Worm (Caenorhabditis elegans): ENCODE results near the gene cyp-13A10.

cyp-13A10 gene

DNA sequence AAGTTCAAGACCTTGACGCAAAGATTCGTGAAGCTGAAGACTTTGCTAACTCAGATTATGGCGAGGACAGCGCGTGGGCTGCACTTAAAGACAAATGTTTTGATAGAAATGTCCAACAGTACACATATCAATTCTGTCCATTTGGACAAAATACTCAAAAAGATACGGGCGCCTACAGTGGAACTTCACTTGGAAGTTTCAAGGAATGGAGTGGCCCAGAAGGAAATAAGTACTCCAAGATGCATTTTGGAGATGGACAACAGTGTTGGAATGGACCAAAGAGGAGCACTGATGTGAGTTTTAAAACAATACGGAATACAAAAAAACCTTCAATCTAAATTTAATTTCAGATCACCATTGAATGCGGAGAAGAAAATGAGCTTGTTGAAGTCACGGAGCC is 36.8 kb downstream of the cyp-13A10 start:
- TF ChIP-seq fkh-3 (tag; optimal IDR thresholded peaks at IDR 0.05), result no peak
- no peak for TF ChIP-seq attf-5 (GFP tag; optimal IDR thresholded peaks at IDR 0.05)
- no peak for TF ChIP-seq ama-1 (optimal IDR thresholded peaks at IDR 0.05)
- no peak for TF ChIP-seq ama-1 (GFP tag; optimal IDR thresholded peaks at IDR 0.05)
- no peak for TF ChIP-seq ztf-22 (GFP tag; optimal IDR thresholded peaks at IDR 0.05)
- TF ChIP-seq ceh-27 (GFP tag; optimal IDR thresholded peaks at IDR 0.05), result no peak
- no peak for TF ChIP-seq T26A5.8 (tag; optimal IDR thresholded peaks at IDR 0.05)
- no peak for TF ChIP-seq C06A6.2 (GFP tag; conservative IDR thresholded peaks at IDR 0.05)
- no peak for TF ChIP-seq pha-4 (tag; optimal IDR thresholded peaks at IDR 0.05)
- no peak for TF ChIP-seq mes-4 (tag; optimal IDR thresholded peaks at IDR 0.05)
- TF ChIP-seq snpc-4 (GFP tag; optimal IDR thresholded peaks at IDR 0.05), result no peak
- TF ChIP-seq snpc-4 (tag; optimal IDR thresholded peaks at IDR 0.05), result no peak
- TF ChIP-seq unc-130 (GFP tag; optimal IDR thresholded peaks at IDR 0.05), result no peak
- no peak for TF ChIP-seq cebp-1 (GFP tag; IDR thresholded peaks at IDR 0.05)
- TF ChIP-seq cebp-1 (tag; optimal IDR thresholded peaks at IDR 0.05), result no peak
- TF ChIP-seq chd-7 (tag; optimal IDR thresholded peaks at IDR 0.05), result no peak
- TF ChIP-seq ZK185.1 (tag; optimal IDR thresholded peaks at IDR 0.05; ENCODE audit: poor library complexity, severe bottlenecking), result no peak
- TF ChIP-seq sdz-38 (tag; optimal IDR thresholded peaks at IDR 0.05), result no peak
- no peak for TF ChIP-seq madf-6 (GFP tag; IDR thresholded peaks at IDR 0.05)
- TF ChIP-seq egl-44 (GFP tag; IDR thresholded peaks at IDR 0.05), result no peak

DNA sequence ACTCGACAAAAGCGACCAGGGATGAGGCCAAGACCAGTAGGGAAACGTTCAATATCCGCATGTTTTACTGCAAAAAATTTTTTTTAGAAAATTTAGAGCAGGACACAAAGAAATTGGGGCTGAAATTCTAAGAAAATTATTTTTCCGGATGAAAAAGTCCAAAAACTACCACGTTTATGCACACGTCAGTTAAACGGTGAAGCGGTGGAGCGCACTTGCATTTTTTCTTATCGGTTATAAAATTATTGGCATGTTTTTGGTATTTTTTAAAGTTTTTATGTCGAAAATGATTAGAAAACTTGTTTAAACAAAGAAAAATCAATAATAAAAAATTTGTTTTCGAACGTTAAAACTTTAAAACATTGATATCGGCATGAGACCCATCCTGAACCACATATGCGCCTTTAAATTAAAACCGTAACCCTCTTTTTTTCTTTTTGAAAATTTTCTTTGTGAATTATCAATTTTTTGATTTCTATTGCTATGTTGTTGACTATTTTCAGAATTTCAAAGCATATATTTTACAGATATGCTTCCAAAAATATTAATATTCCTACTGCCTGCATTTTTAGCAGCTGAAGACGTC is 38.5 kb downstream of the cyp-13A10 start, which contains the start of the genes dnj-20 and ZK1307.8:
TSS of gene dnj-20 (minus strand) at position 67 of the 586 bp plus-strand sequence.
TSS of gene ZK1307.8 (plus strand) at position 504 of the 586 bp plus-strand sequence.
- TF ChIP-seq egl-18 (GFP tag; IDR thresholded peaks at IDR 0.05), result no peak
- TF ChIP-seq atf-7 (tag; optimal IDR thresholded peaks at IDR 0.05), result no peak
- TF ChIP-seq lir-1 (GFP tag; conservative IDR thresholded peaks at IDR 0.05), result no peak
- TF ChIP-seq T26A5.8 (tag; optimal IDR thresholded peaks at IDR 0.05), result no peak
- no peak for TF ChIP-seq sptf-2 (GFP tag; optimal IDR thresholded peaks at IDR 0.05)
- TF ChIP-seq lin-26 (GFP tag; IDR thresholded peaks at IDR 0.05), result no peak
- no peak for TF ChIP-seq let-526 (GFP tag; IDR thresholded peaks at IDR 0.05)
- no peak for TF ChIP-seq sdz-38 (tag; optimal IDR thresholded peaks at IDR 0.05)
- no peak for TF ChIP-seq F10E7.11 (tag; optimal IDR thresholded peaks at IDR 0.05)
- TF ChIP-seq pbrm-1 (GFP tag; IDR thresholded peaks at IDR 0.05), result no peak
- no peak for TF ChIP-seq athp-1 (tag; optimal IDR thresholded peaks at IDR 0.05)
- no peak for TF ChIP-seq nhr-120 (GFP tag; IDR thresholded peaks at IDR 0.05)
- no peak for TF ChIP-seq sea-2 (GFP tag; IDR thresholded peaks at IDR 0.05)
- TF ChIP-seq F52B5.7 (tag; optimal IDR thresholded peaks at IDR 0.05), result no peak
- no peak for TF ChIP-seq egrh-3 (GFP tag; IDR thresholded peaks at IDR 0.05)
- no peak for TF ChIP-seq tbp1 (GFP tag; optimal IDR thresholded peaks at IDR 0.05)
- TF ChIP-seq ceh-79 (tag; optimal IDR thresholded peaks at IDR 0.05), result no peak
- TF ChIP-seq gei-17 (GFP tag; optimal IDR thresholded peaks at IDR 0.05), result no peak
- no peak for TF ChIP-seq lsy-27 (tag; optimal IDR thresholded peaks at IDR 0.05; ENCODE audit: borderline replicate concordance, insufficient read depth)
- no peak for TF ChIP-seq hsf-1 (GFP tag; IDR thresholded peaks at IDR 0.05)
- TF ChIP-seq bed-1 (GFP tag; IDR thresholded peaks at IDR 0.05), result no peak
- TF ChIP-seq F39B2.1 (GFP tag; IDR thresholded peaks at IDR 0.05), result no peak
- TF ChIP-seq D2030.7 (GFP tag; IDR thresholded peaks at IDR 0.05), result peak; percentile 45; the same call in 1 of the 2 replicates
- TF ChIP-seq B0336.3 (GFP tag; IDR thresholded peaks at IDR 0.05), result no peak
- no peak for TF ChIP-seq F57C9.4 (tag; optimal IDR thresholded peaks at IDR 0.05)
- TF ChIP-seq madf-10 (tag; optimal IDR thresholded peaks at IDR 0.05), result no peak
- TF ChIP-seq Y53F4B.3 (GFP tag; IDR thresholded peaks at IDR 0.05), result no peak
- no peak for TF ChIP-seq F23B12.7 (tag; optimal IDR thresholded peaks at IDR 0.05; ENCODE audit: insufficient read depth)
- no peak for TF ChIP-seq aptf-2 (GFP tag; conservative IDR thresholded peaks at IDR 0.05)
- TF ChIP-seq egl-44 (GFP tag; IDR thresholded peaks at IDR 0.05), result no peak
- TF ChIP-seq ceh-100 (GFP tag; IDR thresholded peaks at IDR 0.05), result no peak
- no peak for TF ChIP-seq ceh-58 (GFP tag; IDR thresholded peaks at IDR 0.05)
- TF ChIP-seq him-1 (tag; optimal IDR thresholded peaks at IDR 0.05), result no peak

Data from whole organism, young adult.